Worm (Caenorhabditis elegans) whole organism, L3 larva: ENCODE measurements around the gene set-8.

Experiments used
- R02D3.7 ChIP-seq: fragments of 150-350 bp; optimal IDR thresholded peaks from 2 replicates; lab custom pipeline; 2014; ENCODE audit warnings: missing biosample characterization, missing genetic modification characterization
- ZK546.5 ChIP-seq: sonication (generic microtip); optimal IDR thresholded peaks from 2 replicates; lab custom pipeline; 2017; ENCODE audit warnings: missing biosample characterization, missing genetic modification characterization
- aly-2 ChIP-seq: fragments of 150-350 bp; optimal IDR thresholded peaks from 2 replicates; lab custom pipeline; 2014; ENCODE audit warnings: missing biosample characterization, missing genetic modification characterization
- ama-1 ChIP-seq: fragments of 150-350 bp; optimal IDR thresholded peaks from 2 replicates; lab custom pipeline; 2018
- ceh-28 ChIP-seq: fragments of 150-350 bp; optimal IDR thresholded peaks from 2 replicates; lab custom pipeline; 2014; ENCODE audit warnings: missing biosample characterization, missing genetic modification reagents, missing genetic modification characterization
- ceh-82 ChIP-seq: fragments of 150-350 bp; optimal IDR thresholded peaks from 2 replicates; lab custom pipeline; 2014; ENCODE audit warnings: missing biosample characterization, missing genetic modification characterization
- ceh-9 ChIP-seq: sonication (generic microtip); optimal IDR thresholded peaks from 2 replicates; lab custom pipeline; 2018; ENCODE audit warnings: missing biosample characterization, missing genetic modification characterization
- daf-12 ChIP-seq: fragments of 150-350 bp; optimal IDR thresholded peaks from 2 replicates; lab custom pipeline; 2014; ENCODE audit warnings: missing biosample characterization, missing genetic modification reagents, missing genetic modification characterization
- egl-27 ChIP-seq: sonication (generic microtip); optimal IDR thresholded peaks from 4 replicates; lab custom pipeline; 2017; ENCODE audit warnings: missing biosample characterization, missing genetic modification reagents, missing genetic modification characterization
- egl-5 ChIP-seq: fragments of 150-350 bp; optimal IDR thresholded peaks from 2 replicates; lab custom pipeline; 2017; ENCODE audit warnings: missing biosample characterization, missing genetic modification reagents, missing genetic modification characterization, inconsistent platforms
- elt-1 ChIP-seq: fragments of 150-350 bp; optimal IDR thresholded peaks from 2 replicates; lab custom pipeline; 2014; ENCODE audit warnings: missing biosample characterization, missing genetic modification characterization
- elt-2 ChIP-seq: sonication (generic microtip); optimal IDR thresholded peaks from 2 replicates; lab custom pipeline; 2016; ENCODE audit warnings: missing genetic modification reagents, mild to moderate bottlenecking, missing genetic modification characterization, missing compliant biosample characterization
- elt-3 ChIP-seq, 3 experiments: fragments of 150-350 bp in 1 of 3; sonication (generic microtip) in 2 of 3; optimal IDR thresholded peaks; 2 replicates in 2 of 3; 4 replicates in 1 of 3; lab custom pipeline; 2014 to 2017; ENCODE audit warnings: missing biosample characterization in 3 of 3, missing genetic modification characterization in 3 of 3
- eor-1 ChIP-seq, 2 experiments: fragments of 150-350 bp; optimal IDR thresholded peaks; 2 replicates each; lab custom pipeline; 2014 to 2018; ENCODE audit warnings: missing biosample characterization in 2 of 2, missing genetic modification characterization in 2 of 2
- fkh-10 ChIP-seq: sonication (generic microtip); optimal IDR thresholded peaks from 2 replicates; lab custom pipeline; 2017; ENCODE audit warnings: missing biosample characterization, missing genetic modification reagents, missing genetic modification characterization
- fos-1 ChIP-seq: fragments of 150-350 bp; optimal IDR thresholded peaks from 2 replicates; lab custom pipeline; 2014; ENCODE audit warnings: missing biosample characterization, missing genetic modification characterization
- hmg-11 ChIP-seq: sonication (generic microtip); optimal IDR thresholded peaks from 2 replicates; lab custom pipeline; 2016; ENCODE audit warnings: missing genetic modification characterization, missing compliant biosample characterization
- jun-1 ChIP-seq: fragments of 150-350 bp; optimal IDR thresholded peaks from 2 replicates; lab custom pipeline; 2014; ENCODE audit warnings: missing biosample characterization, missing genetic modification reagents, missing genetic modification characterization
- lin-15B ChIP-seq: fragments of 150-350 bp; optimal IDR thresholded peaks from 2 replicates; lab custom pipeline; 2014; ENCODE audit warnings: missing biosample characterization, missing genetic modification characterization
- lin-39 ChIP-seq: fragments of 150-350 bp; optimal IDR thresholded peaks from 2 replicates; lab custom pipeline; 2018; ENCODE audit warnings: missing biosample characterization, missing genetic modification reagents, missing genetic modification characterization
- lsy-12 ChIP-seq: sonication (generic microtip); optimal IDR thresholded peaks from 2 replicates; lab custom pipeline; 2016; ENCODE audit warnings: mild to moderate bottlenecking, missing genetic modification characterization, missing compliant biosample characterization
- mdl-1 ChIP-seq: fragments of 150-350 bp; optimal IDR thresholded peaks from 2 replicates; lab custom pipeline; 2014; ENCODE audit warnings: missing biosample characterization, missing genetic modification characterization
- mml-1 ChIP-seq: fragments of 150-350 bp; sonication (generic microtip); optimal IDR thresholded peaks from 3 replicates; lab custom pipeline; 2014; ENCODE audit warnings: missing biosample characterization, missing genetic modification characterization
- nfya-1 ChIP-seq: sonication (generic microtip); optimal IDR thresholded peaks from 2 replicates; lab custom pipeline; 2017; ENCODE audit warnings: missing genetic modification characterization, mild to moderate bottlenecking, missing compliant biosample characterization, antibody characterized with exemption, moderate library complexity; ENCODE audit not compliant: insufficient read depth
- nhr-12 ChIP-seq: fragments of 150-350 bp; optimal IDR thresholded peaks from 2 replicates; lab custom pipeline; 2014; ENCODE audit warnings: missing biosample characterization, missing genetic modification characterization
- nhr-25 ChIP-seq: sonication (generic microtip); optimal IDR thresholded peaks from 2 replicates; lab custom pipeline; 2017; ENCODE audit warnings: missing biosample characterization, missing genetic modification characterization
- nhr-28 ChIP-seq: fragments of 150-350 bp; optimal IDR thresholded peaks from 2 replicates; lab custom pipeline; 2014; ENCODE audit warnings: missing biosample characterization, missing genetic modification characterization
- nhr-67 ChIP-seq: fragments of 150-350 bp; optimal IDR thresholded peaks from 2 replicates; lab custom pipeline; 2014; ENCODE audit warnings: missing biosample characterization, missing genetic modification characterization
- pha-4 ChIP-seq: fragments of 150-350 bp; optimal IDR thresholded peaks from 2 replicates; lab custom pipeline; 2014; ENCODE audit warnings: missing biosample characterization, missing genetic modification reagents, missing genetic modification characterization
- sea-2 ChIP-seq: fragments of 150-350 bp; sonication (generic microtip); optimal IDR thresholded peaks from 4 replicates; lab custom pipeline; 2014; ENCODE audit warnings: missing biosample characterization, missing genetic modification reagents, missing genetic modification characterization
- snpc-4 ChIP-seq: fragments of 150-350 bp; optimal IDR thresholded peaks from 2 replicates; lab custom pipeline; 2014; ENCODE audit warnings: missing biosample characterization, missing genetic modification characterization
- unc-39 ChIP-seq: sonication (generic microtip); optimal IDR thresholded peaks from 4 replicates; lab custom pipeline; 2017; ENCODE audit warnings: missing biosample characterization, missing genetic modification characterization
- unc-62 ChIP-seq: fragments of 150-350 bp; sonication (generic microtip); optimal IDR thresholded peaks from 4 replicates; lab custom pipeline; 2014; ENCODE audit warnings: missing biosample characterization, missing genetic modification reagents, missing genetic modification characterization
- zag-1 ChIP-seq: fragments of 150-350 bp; optimal IDR thresholded peaks from 2 replicates; lab custom pipeline; 2014; ENCODE audit warnings: missing biosample characterization, missing genetic modification characterization
- ztf-11 ChIP-seq: fragments of 150-350 bp; optimal IDR thresholded peaks from 2 replicates; lab custom pipeline; 2014; ENCODE audit warnings: missing biosample characterization, missing genetic modification characterization

Gene set-8

ce11 chrX:13451578-13451977 lies 5.1 kb downstream of the set-8 start, which contains the start of gene F02D10.6:
Gene F02D10.6, minus strand, starts transcription at chrX:13451678.
- no peak for TF ChIP-seq ceh-9

ce11 chrX:13456442-13456841 lies 9.9 kb downstream of the set-8 start, which contains the start of gene flr-1:
Gene flr-1, minus strand, starts transcription at chrX:13456542.
- TF ChIP-seq aly-2 (tag; lab: Kevin White, UChicago), result no peak
- no peak for TF ChIP-seq lin-39 (tag; lab: Kevin White, UChicago)
- TF ChIP-seq jun-1, result no peak
- TF ChIP-seq egl-27 (tag; lab: Kevin White, UChicago), result no peak
- no peak for TF ChIP-seq eor-1 (tag; optimal IDR thresholded peaks at IDR 0.05; lab: Kevin White, UChicago)
- TF ChIP-seq elt-1 (tag; lab: Kevin White, UChicago), result no peak
- TF ChIP-seq ztf-11 (tag; lab: Kevin White, UChicago), result no peak
- TF ChIP-seq hmg-11 (tag; lab: Kevin White, UChicago), result no peak
- TF ChIP-seq ama-1 (lab: Kevin White, UChicago), result no peak
- no peak for TF ChIP-seq elt-3 (tag; optimal IDR thresholded peaks at IDR 0.05; lab: Kevin White, UChicago)
- no peak for TF ChIP-seq elt-2 (tag; lab: Kevin White, UChicago)
- no peak for TF ChIP-seq nhr-25 (tag; lab: Kevin White, UChicago)
- no peak for TF ChIP-seq pha-4 (tag; lab: Kevin White, UChicago)

ce11 chrX:13462519-13462918 lies 16.0 kb downstream of the set-8 start, which contains the start of gene F02D10.3:
Gene F02D10.3, minus strand, starts transcription at chrX:13462619.
- TF ChIP-seq zag-1 (no peak), eor-1 (tag; optimal IDR thresholded peaks at IDR 0.05; lab: Kevin White, UChicago) (no peak), ztf-11 (tag; lab: Kevin White, UChicago) (no peak), mdl-1 (tag; lab: Kevin White, UChicago) (no peak), R02D3.7 (tag; lab: Kevin White, UChicago) (no peak), snpc-4 (no peak), nhr-28 (tag; lab: Kevin White, UChicago) (no peak), unc-39 (tag; lab: Kevin White, UChicago) (no peak), unc-62 (no peak), nhr-12 (tag; lab: Kevin White, UChicago) (no peak), nhr-25 (tag; lab: Kevin White, UChicago) (no peak), sea-2 (GFP tag; lab: Kevin White, UChicago) (no peak), ceh-82 (tag; lab: Kevin White, UChicago) (no peak), nhr-67 (no peak)

ce11 chrX:13463793-13464192 lies 17.3 kb downstream of the set-8 start, which contains the start of gene F02D10.2:
Gene F02D10.2, minus strand, starts transcription at chrX:13463893.
- no peak for TF ChIP-seq egl-5 (tag; lab: Kevin White, UChicago)
- TF ChIP-seq ceh-9, result no peak
- TF ChIP-seq aly-2 (tag; lab: Kevin White, UChicago), result no peak
- no peak for TF ChIP-seq lin-15B (tag; lab: Kevin White, UChicago)
- TF ChIP-seq elt-3 (tag; optimal IDR thresholded peaks at IDR 0.05; lab: Kevin White, UChicago), result no peak
- TF ChIP-seq ztf-11 (tag; lab: Kevin White, UChicago), result no peak
- no peak for TF ChIP-seq fos-1 (tag; lab: Kevin White, UChicago)

ce11 chrX:13466926-13467866 lies 20.7 kb downstream of the set-8 start, which contains the start of gene col-183:
Gene col-183, minus strand, starts transcription at chrX:13467764.
- TF ChIP-seq lin-39 (tag; lab: Kevin White, UChicago) (no peak), nfya-1 (no peak), fos-1 (tag; lab: Kevin White, UChicago) (no peak), ama-1 (lab: Kevin White, UChicago) (no peak), lsy-12 (tag; lab: Kevin White, UChicago) (no peak), R02D3.7 (tag; lab: Kevin White, UChicago) (no peak), ceh-28 (tag; lab: Kevin White, UChicago) (no peak), daf-12 (tag; lab: Kevin White, UChicago) (no peak), mml-1 (tag; lab: Kevin White, UChicago) (no peak), jun-1 (no peak), eor-1 (tag; optimal IDR thresholded peaks at IDR 0.05; lab: Kevin White, UChicago) (no peak), egl-27 (tag; lab: Kevin White, UChicago) (no peak), fkh-10 (GFP tag; lab: Kevin White, UChicago) (no peak), ceh-82 (tag; lab: Kevin White, UChicago) (no peak), elt-2 (tag; lab: Kevin White, UChicago) (no peak), ZK546.5 (tag; lab: Kevin White, UChicago) (no peak)
